Fruit fly (Drosophila melanogaster) whole organism: ENCODE data around the gene Clc.

ENCODE experiments used
- CG8478 ChIP-seq: fragments of >200 bp; optimal IDR thresholded peaks from 2 replicates; lab custom pipeline; 2018; ENCODE audit warnings: inconsistent platforms
- Dll ChIP-seq: fragments of >200 bp; optimal IDR thresholded peaks from 2 replicates; lab custom pipeline; 2017
- EcR ChIP-seq, 2 experiments: fragments of >200 bp; optimal IDR thresholded peaks; 2 replicates each; lab custom pipeline; 2017; ENCODE audit warnings: missing biosample characterization in 2 of 2, missing genetic modification characterization in 2 of 2, missing genetic modification reagents in 2 of 2
- pan ChIP-seq: fragments of >200 bp; optimal IDR thresholded peaks from 2 replicates; lab custom pipeline; 2017
- psq ChIP-seq: fragments of >200 bp; optimal IDR thresholded peaks from 2 replicates; lab custom pipeline; 2017
- usp ChIP-seq: fragments of >200 bp; optimal IDR thresholded peaks from 2 replicates; lab custom pipeline; 2017; ENCODE audit warnings: missing biosample characterization, missing genetic modification characterization, mixed read lengths

Clc gene

dm6 chr3L:20223398-20223951, 17.4 kb upstream of the Clc start, which contains the start of gene CG17147:
CG17147 (plus strand) TSS chr3L:20223932.
- TF ChIP-seq Dll: no peak
- no peak for TF ChIP-seq pan (lab: Kevin White, UChicago)
- TF ChIP-seq usp (GFP tag; lab: Kevin White, UChicago): no peak
- no peak for TF ChIP-seq psq (lab: Kevin White, UChicago)
- TF ChIP-seq CG8478 (lab: Kevin White, UChicago): no peak
- TF ChIP-seq EcR (GFP tag; optimal IDR thresholded peaks at IDR 0.05; lab: Kevin White, UChicago): no peak

- TF ChIP-seq CG8478 (lab: Kevin White, UChicago): no peak
- TF ChIP-seq pan (lab: Kevin White, UChicago): no peak
- TF ChIP-seq usp (GFP tag; lab: Kevin White, UChicago): no peak
- no peak for TF ChIP-seq Dll
- TF ChIP-seq EcR (GFP tag; optimal IDR thresholded peaks at IDR 0.05; lab: Kevin White, UChicago): no peak
- no peak for TF ChIP-seq psq (lab: Kevin White, UChicago)
Measured at dm6 chr3L:20226153-20226552, 14.7 kb upstream of the Clc start.

dm6 chr3L:20230178-20230775, 10.6 kb upstream of the Clc start:
- TF ChIP-seq pan (lab: Kevin White, UChicago) (no peak), CG8478 (lab: Kevin White, UChicago) (no peak), psq (lab: Kevin White, UChicago) (no peak), EcR (GFP tag; optimal IDR thresholded peaks at IDR 0.05; lab: Kevin White, UChicago) (no peak), usp (GFP tag; lab: Kevin White, UChicago) (no peak)

- TF ChIP-seq psq (lab: Kevin White, UChicago) (no peak), CG8478 (lab: Kevin White, UChicago) (no peak), Dll (no peak), pan (lab: Kevin White, UChicago) (no peak), EcR (GFP tag; optimal IDR thresholded peaks at IDR 0.05; lab: Kevin White, UChicago) (no peak), usp (GFP tag; lab: Kevin White, UChicago) (no peak)
Measured at dm6 chr3L:20231369-20231768, 9.5 kb upstream of the Clc start, which contains the start of gene CG13813. CG13813 (plus strand) TSS chr3L:20231669.

dm6 chr3L:20237167-20237566, 3.7 kb upstream of the Clc start:
- TF ChIP-seq pan (lab: Kevin White, UChicago) (no peak), Dll (no peak), CG8478 (lab: Kevin White, UChicago) (no peak)

- TF ChIP-seq usp (GFP tag; lab: Kevin White, UChicago) (no peak), CG8478 (lab: Kevin White, UChicago) (no peak), EcR (GFP tag; optimal IDR thresholded peaks at IDR 0.05; lab: Kevin White, UChicago) (no peak), psq (lab: Kevin White, UChicago) (no peak), Dll (no peak), pan (lab: Kevin White, UChicago) (no peak)
Measured at dm6 chr3L:20241163-20241970, 514 bp downstream of the Clc start, which contains the start of the genes CG6951 and CG17233. CG6951 (plus strand) TSS chr3L:20241267. CG17233 (minus strand) TSS chr3L:20241903.

dm6 chr3L:20241987-20242982, 1.4 kb downstream of the Clc start:
- no peak for TF ChIP-seq EcR (GFP tag; optimal IDR thresholded peaks at IDR 0.05; lab: Kevin White, UChicago)
- TF ChIP-seq psq (lab: Kevin White, UChicago): no peak
- no peak for TF ChIP-seq CG8478 (lab: Kevin White, UChicago)
- TF ChIP-seq pan (lab: Kevin White, UChicago): no peak
- no peak for TF ChIP-seq usp (GFP tag; lab: Kevin White, UChicago)
- no peak for TF ChIP-seq Dll

dm6 chr3L:20247513-20248173, 6.8 kb downstream of the Clc start, which contains the start of gene rdgC:
rdgC (plus strand) TSS chr3L:20248080.
- TF ChIP-seq EcR (GFP tag; optimal IDR thresholded peaks at IDR 0.05; lab: Kevin White, UChicago) (no peak), pan (lab: Kevin White, UChicago) (no peak), psq (lab: Kevin White, UChicago) (no peak), CG8478 (lab: Kevin White, UChicago) (no peak), Dll (no peak)

- TF ChIP-seq Dll (no peak), EcR (GFP tag; optimal IDR thresholded peaks at IDR 0.05; lab: Kevin White, UChicago) (no peak), usp (GFP tag; lab: Kevin White, UChicago) (no peak), psq (lab: Kevin White, UChicago) (no peak), CG8478 (lab: Kevin White, UChicago) (no peak), pan (lab: Kevin White, UChicago) (no peak)
Measured at dm6 chr3L:20265514-20265913, 24.7 kb downstream of the Clc start, which contains the start of gene CG32228. CG32228 (plus strand) TSS chr3L:20265814.

dm6 chr3L:20275235-20275634, 34.4 kb downstream of the Clc start, which contains the start of gene CG17122:
CG17122 (minus strand) TSS chr3L:20275335.
- TF ChIP-seq CG8478 (lab: Kevin White, UChicago) (no peak), pan (lab: Kevin White, UChicago) (no peak), Dll (no peak), usp (GFP tag; lab: Kevin White, UChicago) (no peak), EcR (GFP tag; optimal IDR thresholded peaks at IDR 0.05; lab: Kevin White, UChicago) (no peak), psq (lab: Kevin White, UChicago) (no peak)
